Fruit fly (Drosophila melanogaster) whole organism, embryonic: ENCODE measurements around the gene CCAP.

Experiments used
- BEAF-32 ChIP-seq: fragments of 200-800 bp; sonication (Bioruptor generic); optimal IDR thresholded peaks from 3 replicates; lab custom pipeline; 2017; ENCODE audit warnings: missing biosample characterization, missing genetic modification characterization, mild to moderate bottlenecking, moderate library complexity, missing genetic modification reagents
- CG10267 ChIP-seq: fragments of 200-800 bp; sonication (Bioruptor generic); optimal IDR thresholded peaks from 2 replicates; lab custom pipeline; 2018; ENCODE audit warnings: missing biosample characterization, mild to moderate bottlenecking, missing genetic modification characterization, moderate library complexity
- CG10565 ChIP-seq: fragments of 200-800 bp; sonication (Bioruptor generic); optimal IDR thresholded peaks from 3 replicates; lab custom pipeline; 2016; ENCODE audit warnings: missing biosample characterization, mild to moderate bottlenecking, missing genetic modification characterization
- CG11398 ChIP-seq: fragments of 200-800 bp; sonication (Bioruptor generic); optimal IDR thresholded peaks from 2 replicates; lab custom pipeline; 2016; ENCODE audit warnings: missing biosample characterization, missing genetic modification characterization
- CG12071 ChIP-seq: fragments of 200-800 bp; sonication (Bioruptor generic); optimal IDR thresholded peaks from 3 replicates; lab custom pipeline; 2018; ENCODE audit warnings: missing biosample characterization, mild to moderate bottlenecking, missing genetic modification characterization
- CG12744 ChIP-seq: fragments of 200-800 bp; sonication (Bioruptor generic); optimal IDR thresholded peaks from 2 replicates; lab custom pipeline; 2016; ENCODE audit warnings: missing biosample characterization, missing genetic modification characterization
- CG13123 ChIP-seq: fragments of 200-800 bp; sonication (Bioruptor generic); optimal IDR thresholded peaks from 2 replicates; lab custom pipeline; 2016; ENCODE audit warnings: missing biosample characterization, missing genetic modification characterization
- CG15514 ChIP-seq: fragments of 200-800 bp; sonication (Bioruptor generic); optimal IDR thresholded peaks from 3 replicates; lab custom pipeline; 2017; ENCODE audit warnings: missing biosample characterization, missing genetic modification characterization, mild to moderate bottlenecking, moderate library complexity, missing genetic modification reagents
- CG2199 ChIP-seq: fragments of 200-800 bp; sonication (Bioruptor generic); IDR thresholded peaks from 3 replicates; pipeline ENCODE4 v1.3.6; 2022; ENCODE audit warnings: missing biosample characterization, missing genetic modification characterization
- CG31365 ChIP-seq: fragments of 200-800 bp; sonication (Bioruptor generic); optimal IDR thresholded peaks from 2 replicates; lab custom pipeline; 2018; ENCODE audit warnings: missing biosample characterization, mild to moderate bottlenecking, missing genetic modification characterization
- CG34376 ChIP-seq: fragments of 200-800 bp; sonication (Bioruptor generic); optimal IDR thresholded peaks from 2 replicates; lab custom pipeline; 2018; ENCODE audit warnings: missing biosample characterization, mild to moderate bottlenecking, missing genetic modification characterization
- CG3995 ChIP-seq: fragments of 200-800 bp; sonication (Bioruptor generic); optimal IDR thresholded peaks from 3 replicates; lab custom pipeline; 2016; ENCODE audit warnings: missing biosample characterization, missing genetic modification characterization
- CG4328 ChIP-seq: fragments of 200-800 bp; sonication (Bioruptor generic); optimal IDR thresholded peaks from 3 replicates; lab custom pipeline; 2017; ENCODE audit warnings: missing biosample characterization, missing genetic modification reagents, missing genetic modification characterization
- CG43689 ChIP-seq: fragments of 200-800 bp; sonication (Bioruptor generic); IDR thresholded peaks from 2 replicates; pipeline ENCODE4 v1.3.6; 2022; ENCODE audit warnings: missing biosample characterization, missing genetic modification characterization
- CG5953 ChIP-seq: fragments of 200-800 bp; sonication (Bioruptor generic); IDR thresholded peaks from 2 replicates; pipeline ENCODE4 v1.3.6; 2022; ENCODE audit warnings: missing biosample characterization, missing genetic modification characterization
- CG6272 ChIP-seq: fragments of 200-800 bp; sonication (Bioruptor generic); IDR thresholded peaks from 2 replicates; pipeline ENCODE4 v1.3.6; 2022; ENCODE audit warnings: missing biosample characterization, missing genetic modification characterization
- CG6654 ChIP-seq: fragments of 200-800 bp; sonication (Bioruptor generic); optimal IDR thresholded peaks from 2 replicates; lab custom pipeline; 2017; ENCODE audit warnings: missing biosample characterization, mild to moderate bottlenecking, missing genetic modification characterization
- CG7963 ChIP-seq: fragments of 200-800 bp; sonication (Bioruptor generic); IDR thresholded peaks from 3 replicates; pipeline ENCODE4 v1.3.6; 2022; ENCODE audit warnings: missing biosample characterization, missing genetic modification characterization; ENCODE audit not compliant: partially characterized antibody
- CG8359 ChIP-seq: fragments of 200-800 bp; sonication (Bioruptor generic); optimal IDR thresholded peaks from 2 replicates; lab custom pipeline; 2017; ENCODE audit warnings: missing biosample characterization, mild to moderate bottlenecking, missing genetic modification characterization, borderline replicate concordance
- Dll ChIP-seq: fragments of 200-800 bp; sonication (Bioruptor generic); IDR thresholded peaks from 4 replicates; pipeline ENCODE4 v1.3.6; 2022; ENCODE audit warnings: missing biosample characterization, missing genetic modification characterization; ENCODE audit not compliant: partially characterized antibody
- Fer3 ChIP-seq: fragments of 200-800 bp; sonication (Bioruptor generic); optimal IDR thresholded peaks from 2 replicates; lab custom pipeline; 2018; ENCODE audit warnings: missing biosample characterization, mild to moderate bottlenecking, missing genetic modification characterization, moderate library complexity
- H15 ChIP-seq: fragments of 200-800 bp; sonication (Bioruptor generic); IDR thresholded peaks from 3 replicates; pipeline ENCODE4 v1.3.6; 2022; ENCODE audit warnings: missing biosample characterization, missing genetic modification characterization
- Hr3 ChIP-seq: fragments of 200-800 bp; sonication (Bioruptor generic); optimal IDR thresholded peaks from 3 replicates; lab custom pipeline; 2016; ENCODE audit warnings: missing biosample characterization, missing genetic modification characterization
- Hsf ChIP-seq: fragments of 200-800 bp; sonication (Bioruptor generic); optimal IDR thresholded peaks from 3 replicates; lab custom pipeline; 2016; ENCODE audit warnings: missing biosample characterization, missing genetic modification characterization
- Kr ChIP-seq: fragments of 200-800 bp; sonication (Bioruptor generic); optimal IDR thresholded peaks from 2 replicates; lab custom pipeline; 2017; ENCODE audit warnings: missing biosample characterization, mild to moderate bottlenecking, missing genetic modification characterization
- Lhr ChIP-seq: fragments of 200-800 bp; sonication (Bioruptor generic); optimal IDR thresholded peaks from 3 replicates; lab custom pipeline; 2017; ENCODE audit warnings: mild to moderate bottlenecking, missing biosample characterization, missing genetic modification reagents, missing genetic modification characterization
- Meics ChIP-seq: fragments of 200-800 bp; sonication (Bioruptor generic); optimal IDR thresholded peaks from 2 replicates; lab custom pipeline; 2017; ENCODE audit warnings: missing biosample characterization, mild to moderate bottlenecking, missing genetic modification characterization
- NC2α ChIP-seq: fragments of 200-800 bp; sonication (Bioruptor generic); optimal IDR thresholded peaks from 2 replicates; lab custom pipeline; 2016; ENCODE audit warnings: missing biosample characterization, missing genetic modification characterization
- Oaz ChIP-seq: fragments of 200-800 bp; sonication (Bioruptor generic); IDR thresholded peaks from 2 replicates; pipeline ENCODE4 v1.3.6; 2022; ENCODE audit warnings: missing biosample characterization, missing genetic modification characterization
- Opbp ChIP-seq: fragments of 200-800 bp; sonication (Bioruptor generic); IDR thresholded peaks from 3 replicates; pipeline ENCODE4 v1.3.6; 2022; ENCODE audit warnings: missing biosample characterization, missing genetic modification characterization; ENCODE audit not compliant: partially characterized antibody
- bcd ChIP-seq: fragments of 200-800 bp; sonication (Bioruptor generic); optimal IDR thresholded peaks from 2 replicates; lab custom pipeline; 2017; ENCODE audit warnings: missing biosample characterization, mild to moderate bottlenecking, missing genetic modification characterization
- cad ChIP-seq: fragments of >200 bp; optimal IDR thresholded peaks from 2 replicates; lab custom pipeline; 2017; ENCODE audit warnings: missing biosample characterization, missing genetic modification characterization
- chinmo ChIP-seq: fragments of 200-800 bp; sonication (Bioruptor generic); IDR thresholded peaks from 4 replicates; pipeline ENCODE4 v1.3.6; 2022; ENCODE audit warnings: missing biosample characterization, missing genetic modification characterization; ENCODE audit not compliant: partially characterized antibody
- dimm ChIP-seq: fragments of 200-800 bp; sonication (Bioruptor generic); IDR thresholded peaks from 2 replicates; pipeline ENCODE4 v1.3.6; 2022; ENCODE audit warnings: missing biosample characterization, missing genetic modification characterization
- gsb-n ChIP-seq: fragments of 200-800 bp; sonication (Bioruptor generic); optimal IDR thresholded peaks from 3 replicates; lab custom pipeline; 2018; ENCODE audit warnings: missing biosample characterization, mild to moderate bottlenecking, missing genetic modification characterization
- insv ChIP-seq, 2 experiments: fragments of 200-800 bp; sonication (Bioruptor generic); optimal IDR thresholded peaks; 3 replicates each; lab custom pipeline; 2016 to 2018; ENCODE audit warnings: missing biosample characterization in 2 of 2, missing genetic modification characterization in 2 of 2
- ken ChIP-seq: fragments of 200-800 bp; sonication (Bioruptor generic); IDR thresholded peaks from 3 replicates; pipeline ENCODE4 v1.3.6; 2022; ENCODE audit warnings: missing biosample characterization, missing genetic modification characterization
- lab ChIP-seq: fragments of 200-800 bp; sonication (Bioruptor generic); optimal IDR thresholded peaks from 3 replicates; lab custom pipeline; 2017; ENCODE audit warnings: missing biosample characterization, missing genetic modification characterization, mild to moderate bottlenecking, moderate library complexity, missing genetic modification reagents
- pan ChIP-seq, 4 experiments: fragments of >200 bp in 3 of 4; fragments of 200-800 bp in 1 of 4; sonication (Bioruptor generic) in 1 of 4; optimal IDR thresholded peaks in 3 of 4; IDR thresholded peaks in 1 of 4; 2 replicates each; pipeline versions ENCODE4 v1.3.6 to Lab custom; 2017 to 2022; ENCODE audit warnings: missing biosample characterization in 2 of 4, missing genetic modification characterization in 2 of 4, mixed read lengths in 1 of 4
- pnt ChIP-seq: fragments of 200-800 bp; sonication (Bioruptor generic); optimal IDR thresholded peaks from 3 replicates; lab custom pipeline; 2016; ENCODE audit warnings: missing biosample characterization, missing genetic modification characterization
- prd ChIP-seq, 3 experiments: fragments of >200 bp in 2 of 3; fragments of 200-800 bp in 1 of 3; sonication (Bioruptor generic) in 1 of 3; optimal IDR thresholded peaks in 2 of 3; IDR thresholded peaks in 1 of 3; 2 replicates in 2 of 3; 3 replicates in 1 of 3; pipeline versions ENCODE4 v1.3.6 to Lab custom; 2017 to 2022; ENCODE audit warnings: missing biosample characterization in 1 of 3, missing genetic modification characterization in 1 of 3
- sob ChIP-seq: fragments of 200-800 bp; sonication (Bioruptor generic); IDR thresholded peaks from 2 replicates; pipeline ENCODE4 v1.3.6; 2022; ENCODE audit warnings: missing biosample characterization, missing genetic modification characterization
- tio ChIP-seq: fragments of 200-800 bp; sonication (Bioruptor generic); optimal IDR thresholded peaks from 2 replicates; lab custom pipeline; 2017; ENCODE audit warnings: missing biosample characterization, missing genetic modification characterization, inconsistent platforms
- tll ChIP-seq, 2 experiments: fragments of 200-800 bp in 1 of 2; fragments of >200 bp in 1 of 2; sonication (Bioruptor generic) in 1 of 2; optimal IDR thresholded peaks; 2 replicates each; lab custom pipeline; 2017 to 2019; ENCODE audit warnings: missing biosample characterization in 2 of 2, missing genetic modification characterization in 2 of 2, mild to moderate bottlenecking in 1 of 2, moderate library complexity in 1 of 2
- trem ChIP-seq: fragments of 200-800 bp; optimal IDR thresholded peaks from 3 replicates; lab custom pipeline; 2019; ENCODE audit warnings: missing biosample characterization, mild to moderate bottlenecking, missing genetic modification characterization, moderate library complexity
- wor ChIP-seq: fragments of 200-800 bp; sonication (Bioruptor generic); IDR thresholded peaks from 2 replicates; pipeline ENCODE4 v1.3.6; 2022; ENCODE audit warnings: missing biosample characterization, missing genetic modification characterization
- z ChIP-seq: fragments of 200-800 bp; sonication (Bioruptor generic); IDR thresholded peaks from 3 replicates; pipeline ENCODE4 v1.3.6; 2022; ENCODE audit warnings: missing biosample characterization, missing genetic modification characterization
- zfh1 ChIP-seq: fragments of 200-800 bp; sonication (Bioruptor generic); IDR thresholded peaks from 3 replicates; pipeline ENCODE4 v1.3.6; 2022; ENCODE audit warnings: missing biosample characterization, missing genetic modification characterization

The CCAP gene

dm6 chr3R:22750534-22750947 is 48.7 kb upstream of the CCAP start, which contains the start of the genes rumi, CG7029 and Usp12-46 (continued):
- 0 out of 3 replicates have a peak, but pooled peaks have one; percentile 62 for TF ChIP-seq CG7963
- TF ChIP-seq dimm (GFP tag; lab: Robert Waterston, UW): no peak
- peak; percentile 59 for TF ChIP-seq wor
- peak; percentile 89 for TF ChIP-seq ken (GFP tag; lab: Robert Waterston, UW)
- peak; percentile 89 for TF ChIP-seq Dll (GFP tag; lab: Robert Waterston, UW)
- TF ChIP-seq insv (GFP tag; optimal IDR thresholded peaks at IDR 0.05; lab: Kevin White, UChicago): peak in 1 of 2 experiments; percentile 66
- TF ChIP-seq cad (GFP tag; lab: Kevin White, UChicago): no peak
- 0 out of 3 replicates have a peak, but pooled peaks have one; percentile 33 for TF ChIP-seq CG2199
- TF ChIP-seq pnt (GFP tag; lab: Kevin White, UChicago): peak; percentile 80
- TF ChIP-seq trem (tag; lab: Kevin White, UChicago): peak; percentile 83
- TF ChIP-seq CG10565 (GFP tag; lab: Kevin White, UChicago): peak; percentile 56
- peak; percentile 44 for TF ChIP-seq CG6654 (GFP tag; lab: Kevin White, UChicago)
- peak; percentile 76 for TF ChIP-seq Lhr (GFP tag; lab: Kevin White, UChicago)
- peak; percentile 71 for TF ChIP-seq NC2α (GFP tag; lab: Kevin White, UChicago)
- peak; percentile 76 for TF ChIP-seq CG6272 (GFP tag; lab: Robert Waterston, UW)
- TF ChIP-seq H15 (GFP tag; lab: Robert Waterston, UW): peak; percentile 77
- no peak for TF ChIP-seq prd (optimal IDR thresholded peaks at IDR 0.05; lab: Kevin White, UChicago)
- peak; percentile 90 for TF ChIP-seq prd (GFP tag; IDR thresholded peaks at IDR 0.05; lab: Robert Waterston, UW)
- no peak for TF ChIP-seq z (GFP tag; lab: Robert Waterston, UW)
- TF ChIP-seq tll (GFP tag; optimal IDR thresholded peaks at IDR 0.05; lab: Kevin White, UChicago): peak in 1 of 2 experiments; percentile 35
- TF ChIP-seq lab (GFP tag; lab: Kevin White, UChicago): peak; percentile 90
- peak; percentile 73 for TF ChIP-seq CG15514 (GFP tag; lab: Kevin White, UChicago)
- TF ChIP-seq Opbp (GFP tag; lab: Robert Waterston, UW): peak; percentile 61
- peak; percentile 100 for TF ChIP-seq CG3995 (GFP tag; lab: Kevin White, UChicago)
- TF ChIP-seq gsb-n (tag; lab: Kevin White, UChicago): no peak
- TF ChIP-seq CG34376 (GFP tag; lab: Kevin White, UChicago): peak; percentile 58
- TF ChIP-seq tio (GFP tag; lab: Kevin White, UChicago): no peak
- TF ChIP-seq Meics (GFP tag; lab: Kevin White, UChicago): peak; percentile 75
- peak; percentile 80 for TF ChIP-seq CG10267 (tag; lab: Kevin White, UChicago)
- TF ChIP-seq pan (optimal IDR thresholded peaks at IDR 0.05; lab: Kevin White, UChicago): no peak
- TF ChIP-seq pan (GFP tag; optimal IDR thresholded peaks at IDR 0.05 in 1 of 2, IDR thresholded peaks at IDR 0.05 in 1 of 2): peak in 1 of 2 experiments; percentile 88
- peak; percentile 68 for TF ChIP-seq CG13123
- peak; percentile 77 for TF ChIP-seq Oaz (GFP tag; lab: Robert Waterston, UW)
- TF ChIP-seq Fer3 (tag; lab: Kevin White, UChicago): peak; percentile 84
- TF ChIP-seq CG12071: peak; percentile 59
- TF ChIP-seq CG12744: peak; percentile 81
- TF ChIP-seq Kr (GFP tag; lab: Kevin White, UChicago): no peak
- TF ChIP-seq CG8359: peak; percentile 32
- TF ChIP-seq sob: peak; percentile 89
- peak; percentile 52; the same call in 1 of the 2 replicates for TF ChIP-seq CG43689 (GFP tag; lab: Robert Waterston, UW)
- peak; percentile 76 for TF ChIP-seq CG4328 (GFP tag; lab: Kevin White, UChicago)
- TF ChIP-seq CG11398 (GFP tag; lab: Kevin White, UChicago): peak; percentile 84
- peak; percentile 92 for TF ChIP-seq Hsf (GFP tag; lab: Kevin White, UChicago)
- TF ChIP-seq bcd (GFP tag; lab: Kevin White, UChicago): peak; percentile 76
- peak; percentile 88 for TF ChIP-seq Hr3 (GFP tag; lab: Kevin White, UChicago)
- TF ChIP-seq chinmo: peak; percentile 86; the same call in 3 of the 4 replicates
- peak; percentile 77 for TF ChIP-seq CG5953 (GFP tag; lab: Robert Waterston, UW)
- peak; percentile 2 for TF ChIP-seq CG31365 (tag; lab: Kevin White, UChicago)
- TF ChIP-seq zfh1: peak; percentile 92
- peak; percentile 87 for TF ChIP-seq BEAF-32
